Worm (Caenorhabditis elegans) whole organism, L1 larva: ENCODE results near the gene F16G10.10.

Experiments used
- C34B4.2 ChIP-seq: sonication (generic microtip); optimal IDR thresholded peaks from 2 replicates; lab custom pipeline; 2017; ENCODE audit warnings: mild to moderate bottlenecking, missing genetic modification characterization, missing compliant biosample characterization
- efl-1 ChIP-seq, 4 experiments: fragments of 150-350 bp; optimal IDR thresholded peaks in 3 of 4; peaks in 1 of 4; 1 replicate in 1 of 4; 2 replicates in 3 of 4; lab custom pipeline; 2014; ENCODE audit warnings: missing biosample characterization in 2 of 4, missing genetic modification characterization in 2 of 4, missing genetic modification reagents in 2 of 4
- fkh-10 ChIP-seq: sonication (generic microtip); optimal IDR thresholded peaks from 2 replicates; lab custom pipeline; 2017; ENCODE audit warnings: missing biosample characterization, missing genetic modification reagents, missing genetic modification characterization
- mdl-1 ChIP-seq, 2 experiments: fragments of 150-350 bp; optimal IDR thresholded peaks; 2 replicates each; lab custom pipeline; 2014 to 2017; ENCODE audit warnings: missing biosample characterization in 2 of 2, missing genetic modification characterization in 2 of 2, inconsistent platforms in 1 of 2
- skn-1 ChIP-seq: fragments of 150-350 bp; optimal IDR thresholded peaks from 2 replicates; lab custom pipeline; 2014; ENCODE audit warnings: missing biosample characterization, missing genetic modification characterization
- snu-23 ChIP-seq: sonication (generic microtip); optimal IDR thresholded peaks from 2 replicates; lab custom pipeline; 2016; ENCODE audit warnings: missing genetic modification characterization, missing compliant biosample characterization

DNA sequence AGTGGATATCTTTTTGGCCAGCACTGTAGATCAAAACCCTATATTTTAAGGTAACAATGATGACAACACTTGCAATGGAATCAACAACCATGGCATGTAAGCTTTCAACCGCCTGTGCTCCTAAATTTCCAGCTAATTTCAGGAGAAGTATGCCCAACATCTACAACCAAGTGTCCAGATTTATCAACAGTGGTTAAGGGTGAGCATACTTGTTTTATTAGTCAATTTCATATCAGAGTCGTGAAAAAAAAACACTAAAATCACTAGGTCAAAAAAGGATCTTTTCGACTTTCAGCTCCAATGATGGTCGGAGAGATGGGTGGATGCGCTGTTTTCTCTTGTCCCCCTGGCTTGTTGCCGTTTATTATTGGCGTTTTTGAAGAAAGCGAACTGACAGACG lies 13.2 kb upstream of the F16G10.10 start, which contains the start of gene F16G10.1:
- TF ChIP-seq C34B4.2 (no peak), skn-1 (tag; lab: Kevin White, UChicago) (no peak), fkh-10 (GFP tag; lab: Kevin White, UChicago) (no peak), mdl-1 (tag; optimal IDR thresholded peaks at IDR 0.05; lab: Kevin White, UChicago) (no peak), snu-23 (GFP tag; lab: Kevin White, UChicago) (no peak), efl-1 (optimal IDR thresholded peaks at IDR 0.05; lab: Kevin White, UChicago) (no peak), efl-1 (GFP tag; optimal IDR thresholded peaks at IDR 0.05 in 1 of 2; lab: Kevin White, UChicago) (no peak)
